Worm (Caenorhabditis elegans) whole organism, L4 larva: ENCODE results near the gene str-99.

Experiments
- D1046.2 ChIP-seq: fragments of 200-800 bp; sonication (Bioruptor generic); IDR thresholded peaks from 2 replicates; pipeline ENCODE4 v1.3.6; 2022; ENCODE audit warnings: missing genetic modification characterization, missing compliant biosample characterization
- F37D6.2 ChIP-seq: sonication (generic microtip); optimal IDR thresholded peaks from 2 replicates; lab custom pipeline; 2016; ENCODE audit warnings: mild to moderate bottlenecking, missing genetic modification characterization, missing compliant biosample characterization
- ceh-82 ChIP-seq: sonication (generic microtip); optimal IDR thresholded peaks from 2 replicates; lab custom pipeline; 2017; ENCODE audit warnings: missing biosample characterization, missing genetic modification characterization
- daf-19 ChIP-seq: fragments of 200-800 bp; sonication (Bioruptor generic); conservative IDR thresholded peaks from 2 replicates; pipeline ENCODE4 v1.3.6; 2022; ENCODE audit warnings: missing genetic modification characterization, missing compliant biosample characterization
- lin-13 ChIP-seq: fragments of 150-350 bp; optimal IDR thresholded peaks from 2 replicates; lab custom pipeline; 2014; ENCODE audit warnings: missing biosample characterization, missing genetic modification reagents, missing genetic modification characterization
- lin-15B ChIP-seq: fragments of 150-350 bp; sonication (generic microtip); optimal IDR thresholded peaks from 3 replicates; lab custom pipeline; 2014; ENCODE audit warnings: missing biosample characterization, missing genetic modification characterization
- nhr-237 ChIP-seq: sonication (generic microtip); optimal IDR thresholded peaks from 2 replicates; lab custom pipeline; 2017; ENCODE audit warnings: missing biosample characterization, missing genetic modification characterization
- nhr-28 ChIP-seq: fragments of 150-350 bp; optimal IDR thresholded peaks from 2 replicates; lab custom pipeline; 2014; ENCODE audit warnings: missing biosample characterization, missing genetic modification characterization
- nhr-76 ChIP-seq: fragments of 150-350 bp; optimal IDR thresholded peaks from 2 replicates; lab custom pipeline; 2014; ENCODE audit warnings: missing biosample characterization, missing genetic modification characterization
- spr-3 ChIP-seq: fragments of 200-800 bp; sonication (Bioruptor generic); optimal IDR thresholded peaks from 2 replicates; lab custom pipeline; 2018; ENCODE audit warnings: mild to moderate bottlenecking, missing genetic modification characterization, missing compliant biosample characterization
- zfp-2 ChIP-seq: sonication (generic microtip); optimal IDR thresholded peaks from 2 replicates; lab custom pipeline; 2016; ENCODE audit warnings: mild to moderate bottlenecking, missing genetic modification characterization, missing compliant biosample characterization

ce11 chrV:16132705-16133104, 25.6 kb downstream of the str-99 start, which contains the start of gene fbxa-144:
- TF ChIP-seq D1046.2 (GFP tag; lab: Robert Waterston, UW) (no peak), lin-15B (no peak), nhr-76 (tag; lab: Kevin White, UChicago) (no peak), nhr-28 (tag; lab: Kevin White, UChicago) (no peak), daf-19 (GFP tag; lab: Robert Waterston, UW) (no peak), spr-3 (no peak), ceh-82 (tag; lab: Kevin White, UChicago) (no peak), nhr-237 (tag; lab: Kevin White, UChicago) (no peak), zfp-2 (tag; lab: Kevin White, UChicago) (no peak), lin-13 (no peak), F37D6.2 (tag; lab: Kevin White, UChicago) (no peak)
